Worm (Caenorhabditis elegans) whole organism, early embryonic: ENCODE results near the gene snb-6.

Experiments used
- aly-1 ChIP-seq: sonication (generic microtip); optimal IDR thresholded peaks from 2 replicates; lab custom pipeline; 2016; ENCODE audit warnings: missing genetic modification characterization, missing compliant biosample characterization
- ama-1 ChIP-seq: fragments of 150-350 bp; optimal IDR thresholded peaks from 2 replicates; lab custom pipeline; 2014
- ceh-36 ChIP-seq: sonication (generic microtip); optimal IDR thresholded peaks from 2 replicates; lab custom pipeline; 2016; ENCODE audit warnings: missing genetic modification characterization, inconsistent platforms, missing compliant biosample characterization
- ets-7 ChIP-seq: sonication (generic microtip); optimal IDR thresholded peaks from 2 replicates; lab custom pipeline; 2016; ENCODE audit warnings: missing genotype, missing genetic modification characterization, missing compliant biosample characterization
- hmbx-1 ChIP-seq: sonication (generic microtip); optimal IDR thresholded peaks from 2 replicates; lab custom pipeline; 2016; ENCODE audit warnings: mild to moderate bottlenecking, missing genetic modification characterization, missing compliant biosample characterization
- pes-1 ChIP-seq: fragments of 200-800 bp; sonication (Bioruptor generic); IDR thresholded peaks from 2 replicates; pipeline ENCODE4 v1.3.6; 2022; ENCODE audit warnings: missing genetic modification reagents, missing genetic modification characterization, missing compliant biosample characterization
- sea-1 ChIP-seq: fragments of 200-800 bp; sonication (Bioruptor generic); conservative IDR thresholded peaks from 2 replicates; pipeline ENCODE4 v1.3.6; 2022; ENCODE audit warnings: missing genetic modification characterization, missing compliant biosample characterization
- tbx-11 ChIP-seq: fragments of 200-800 bp; sonication (Bioruptor generic); IDR thresholded peaks from 2 replicates; pipeline ENCODE4 v1.3.6; 2022; ENCODE audit warnings: missing genetic modification characterization, missing compliant biosample characterization
- tbx-37 ChIP-seq: fragments of 200-800 bp; sonication (Bioruptor generic); conservative IDR thresholded peaks from 2 replicates; pipeline ENCODE4 v1.3.6; 2022; ENCODE audit warnings: missing genetic modification reagents, missing genetic modification characterization, missing compliant biosample characterization

- TF ChIP-seq sea-1 (GFP tag; lab: Robert Waterston, UW) (no peak), ama-1 (lab: Kevin White, UChicago) (no peak), ets-7 (tag; lab: Kevin White, UChicago) (no peak), aly-1 (tag; lab: Kevin White, UChicago) (no peak), tbx-37 (GFP tag; lab: Robert Waterston, UW) (no peak), ceh-36 (tag; lab: Kevin White, UChicago) (no peak), tbx-11 (GFP tag; lab: Robert Waterston, UW) (no peak), pes-1 (GFP tag; lab: Robert Waterston, UW) (no peak), hmbx-1 (tag; lab: Kevin White, UChicago) (no peak)
Observed at ce11 chrII:8853960-8854359, 5.5 kb downstream of the snb-6 start.
